Fruit fly (Drosophila melanogaster) whole organism: ENCODE results near the gene mol.

Experiments
- CG8478 ChIP-seq: fragments of >200 bp; optimal IDR thresholded peaks from 2 replicates; lab custom pipeline; 2018; ENCODE audit warnings: inconsistent platforms
- EcR ChIP-seq, 2 experiments: fragments of >200 bp; optimal IDR thresholded peaks; 2 replicates each; lab custom pipeline; 2017; ENCODE audit warnings: missing biosample characterization in 2 of 2, missing genetic modification characterization in 2 of 2, missing genetic modification reagents in 2 of 2
- pan ChIP-seq: fragments of >200 bp; optimal IDR thresholded peaks from 2 replicates; lab custom pipeline; 2017
- psq ChIP-seq: fragments of >200 bp; optimal IDR thresholded peaks from 2 replicates; lab custom pipeline; 2017
- usp ChIP-seq: fragments of >200 bp; optimal IDR thresholded peaks from 2 replicates; lab custom pipeline; 2017; ENCODE audit warnings: missing biosample characterization, missing genetic modification characterization, mixed read lengths

DNA sequence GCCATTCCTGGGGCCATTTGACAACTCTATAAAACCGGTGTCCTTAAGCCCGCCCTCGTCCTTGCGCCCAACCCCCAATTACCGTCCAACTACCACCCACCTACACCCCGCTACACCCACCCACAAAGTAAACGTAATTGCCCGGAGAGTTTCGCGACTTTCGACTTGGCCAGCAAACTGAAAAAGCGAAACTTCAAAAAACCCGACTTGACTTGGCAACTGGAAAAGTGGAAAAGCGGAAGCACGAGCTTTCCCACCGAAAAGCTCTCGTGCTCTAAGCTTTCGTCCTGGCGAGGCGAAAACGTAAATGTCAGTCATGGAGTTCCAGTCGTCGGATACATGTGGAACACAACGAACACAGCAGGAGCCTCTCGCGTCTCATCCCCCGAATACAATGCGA, 18.7 kb upstream of the mol start, which contains the start of gene GABA-B-R1:
- TF ChIP-seq usp (GFP tag; lab: Kevin White, UChicago) (no peak), EcR (GFP tag; optimal IDR thresholded peaks at IDR 0.05; lab: Kevin White, UChicago) (no peak), CG8478 (lab: Kevin White, UChicago) (no peak), psq (lab: Kevin White, UChicago) (no peak), pan (no peak)
